Worm (Caenorhabditis elegans): ENCODE results near the gene srt-67.

The srt-67 gene

ce11 chrV:5271487-5271886 lies 14.2 kb upstream of the srt-67 start:
- TF ChIP-seq hnd-1 (tag; optimal IDR thresholded peaks at IDR 0.05) (no peak), aly-1 (tag; optimal IDR thresholded peaks at IDR 0.05) (no peak), B0310.2 (tag; optimal IDR thresholded peaks at IDR 0.05) (no peak), sea-1 (GFP tag; conservative IDR thresholded peaks at IDR 0.05) (no peak), tra-4 (tag; optimal IDR thresholded peaks at IDR 0.05) (no peak), ets-7 (tag; optimal IDR thresholded peaks at IDR 0.05) (no peak), F13C5.2 (tag; optimal IDR thresholded peaks at IDR 0.05) (no peak)

ce11 chrV:5269024-5269535 lies 11.8 kb upstream of the srt-67 start, which contains the start of gene penr-1:
penr-1 (plus strand) TSS chrV:5269485.
- no peak for TF ChIP-seq ets-7 (tag; optimal IDR thresholded peaks at IDR 0.05)
- TF ChIP-seq F13C5.2 (tag; optimal IDR thresholded peaks at IDR 0.05) = peak; percentile 19

- no peak for TF ChIP-seq scrt-1 (GFP tag; IDR thresholded peaks at IDR 0.05)
- no peak for TF ChIP-seq aly-1 (tag; optimal IDR thresholded peaks at IDR 0.05)
- TF ChIP-seq flt-1 (GFP tag; IDR thresholded peaks at IDR 0.05) = no peak
- no peak for TF ChIP-seq B0310.2 (tag; optimal IDR thresholded peaks at IDR 0.05)
- TF ChIP-seq tbx-37 (GFP tag; conservative IDR thresholded peaks at IDR 0.05) = no peak
- no peak for TF ChIP-seq pes-1 (GFP tag; IDR thresholded peaks at IDR 0.05)
- TF ChIP-seq ceh-36 (tag; optimal IDR thresholded peaks at IDR 0.05) = no peak
- TF ChIP-seq ceh-13 (GFP tag; optimal IDR thresholded peaks at IDR 0.05) = no peak
- no peak for TF ChIP-seq hnd-1 (tag; optimal IDR thresholded peaks at IDR 0.05)
- TF ChIP-seq tbx-11 (GFP tag; IDR thresholded peaks at IDR 0.05) = no peak
- TF ChIP-seq sea-1 (GFP tag; conservative IDR thresholded peaks at IDR 0.05) = no peak
- no peak for TF ChIP-seq ets-7 (tag; optimal IDR thresholded peaks at IDR 0.05)
- no peak for TF ChIP-seq hmg-4 (GFP tag; optimal IDR thresholded peaks at IDR 0.05)
- no peak for TF ChIP-seq ama-1 (optimal IDR thresholded peaks at IDR 0.05)
- TF ChIP-seq hmbx-1 (tag; optimal IDR thresholded peaks at IDR 0.05) = no peak
- no peak for TF ChIP-seq tra-4 (tag; optimal IDR thresholded peaks at IDR 0.05)
Measured at ce11 chrV:5265581-5265980, 8.3 kb upstream of the srt-67 start, which contains the start of the genes srt-69 and B0238.12. srt-69 (minus strand) TSS chrV:5265681. B0238.12 (plus strand) TSS chrV:5265844.

ce11 chrV:5262999-5263398 lies 5.7 kb upstream of the srt-67 start, which contains the start of gene cest-30:
cest-30 (minus strand) TSS chrV:5263099.
- TF ChIP-seq pes-1 (GFP tag; IDR thresholded peaks at IDR 0.05) (no peak), hmg-4 (GFP tag; optimal IDR thresholded peaks at IDR 0.05) (no peak), B0310.2 (tag; optimal IDR thresholded peaks at IDR 0.05) (no peak), sea-1 (GFP tag; conservative IDR thresholded peaks at IDR 0.05) (no peak), scrt-1 (GFP tag; IDR thresholded peaks at IDR 0.05) (no peak), ceh-13 (GFP tag; optimal IDR thresholded peaks at IDR 0.05) (no peak), tra-4 (tag; optimal IDR thresholded peaks at IDR 0.05) (no peak), F13C5.2 (tag; optimal IDR thresholded peaks at IDR 0.05) (no peak), tbx-37 (GFP tag; conservative IDR thresholded peaks at IDR 0.05) (no peak), hmbx-1 (tag; optimal IDR thresholded peaks at IDR 0.05) (no peak), tbx-11 (GFP tag; IDR thresholded peaks at IDR 0.05) (no peak)

ce11 chrV:5259448-5259847 lies 2.2 kb upstream of the srt-67 start, which contains the start of gene srt-70:
srt-70 (minus strand) TSS chrV:5259548.
- TF ChIP-seq ceh-13 (GFP tag; optimal IDR thresholded peaks at IDR 0.05) (no peak), tra-4 (tag; optimal IDR thresholded peaks at IDR 0.05) (no peak), hnd-1 (tag; optimal IDR thresholded peaks at IDR 0.05) (no peak), hmg-4 (GFP tag; optimal IDR thresholded peaks at IDR 0.05) (no peak), ama-1 (optimal IDR thresholded peaks at IDR 0.05) (no peak), pes-1 (GFP tag; IDR thresholded peaks at IDR 0.05) (no peak), ets-7 (tag; optimal IDR thresholded peaks at IDR 0.05) (no peak), flt-1 (GFP tag; IDR thresholded peaks at IDR 0.05) (no peak), sea-1 (GFP tag; conservative IDR thresholded peaks at IDR 0.05) (no peak), tbx-37 (GFP tag; conservative IDR thresholded peaks at IDR 0.05) (no peak), ceh-36 (tag; optimal IDR thresholded peaks at IDR 0.05) (no peak), F13C5.2 (tag; optimal IDR thresholded peaks at IDR 0.05) (no peak), hmbx-1 (tag; optimal IDR thresholded peaks at IDR 0.05) (no peak), aly-1 (tag; optimal IDR thresholded peaks at IDR 0.05) (no peak)

ce11 chrV:5252016-5252415 lies 5.2 kb downstream of the srt-67 start, which contains the start of gene srt-68:
srt-68 (minus strand) TSS chrV:5252116.
- TF ChIP-seq tra-4 (tag; optimal IDR thresholded peaks at IDR 0.05) = no peak
- no peak for TF ChIP-seq hnd-1 (tag; optimal IDR thresholded peaks at IDR 0.05)
- TF ChIP-seq ets-7 (tag; optimal IDR thresholded peaks at IDR 0.05) = no peak
- no peak for TF ChIP-seq ama-1 (optimal IDR thresholded peaks at IDR 0.05)
- TF ChIP-seq ceh-36 (tag; optimal IDR thresholded peaks at IDR 0.05) = no peak
- TF ChIP-seq B0310.2 (tag; optimal IDR thresholded peaks at IDR 0.05) = no peak
- no peak for TF ChIP-seq hmg-4 (GFP tag; optimal IDR thresholded peaks at IDR 0.05)
- TF ChIP-seq F13C5.2 (tag; optimal IDR thresholded peaks at IDR 0.05) = no peak
- no peak for TF ChIP-seq flt-1 (GFP tag; IDR thresholded peaks at IDR 0.05)
- no peak for TF ChIP-seq tbx-37 (GFP tag; conservative IDR thresholded peaks at IDR 0.05)
- TF ChIP-seq sea-1 (GFP tag; conservative IDR thresholded peaks at IDR 0.05) = no peak
- TF ChIP-seq ceh-13 (GFP tag; optimal IDR thresholded peaks at IDR 0.05) = no peak
- no peak for TF ChIP-seq scrt-1 (GFP tag; IDR thresholded peaks at IDR 0.05)
- no peak for TF ChIP-seq pes-1 (GFP tag; IDR thresholded peaks at IDR 0.05)
- TF ChIP-seq hmbx-1 (tag; optimal IDR thresholded peaks at IDR 0.05) = no peak
- TF ChIP-seq aly-1 (tag; optimal IDR thresholded peaks at IDR 0.05) = no peak
- no peak for TF ChIP-seq tbx-11 (GFP tag; IDR thresholded peaks at IDR 0.05)

- TF ChIP-seq aly-1 (tag; optimal IDR thresholded peaks at IDR 0.05) (no peak), B0310.2 (tag; optimal IDR thresholded peaks at IDR 0.05) (no peak), tra-4 (tag; optimal IDR thresholded peaks at IDR 0.05) (no peak)
Measured at ce11 chrV:5243036-5243435, 14.2 kb downstream of the srt-67 start, which contains the start of gene cest-35.1. cest-35.1 (minus strand) TSS chrV:5243136.

- TF ChIP-seq scrt-1 (GFP tag; IDR thresholded peaks at IDR 0.05) (no peak), tra-4 (tag; optimal IDR thresholded peaks at IDR 0.05) (no peak), ets-7 (tag; optimal IDR thresholded peaks at IDR 0.05) (no peak), hnd-1 (tag; optimal IDR thresholded peaks at IDR 0.05) (no peak), B0310.2 (tag; optimal IDR thresholded peaks at IDR 0.05) (no peak), ceh-13 (GFP tag; optimal IDR thresholded peaks at IDR 0.05) (no peak), flt-1 (GFP tag; IDR thresholded peaks at IDR 0.05) (no peak), sea-1 (GFP tag; conservative IDR thresholded peaks at IDR 0.05) (no peak), F13C5.2 (tag; optimal IDR thresholded peaks at IDR 0.05) (no peak)
Measured at ce11 chrV:5239903-5240302, 17.4 kb downstream of the srt-67 start, which contains the start of gene B0238.15. B0238.15 (plus strand) TSS chrV:5240203.
